Worm (Caenorhabditis elegans): ENCODE results near the gene lec-11.

- TF ChIP-seq dmd-4 (tag; optimal IDR thresholded peaks at IDR 0.05) = no peak
- peak; percentile 23 for TF ChIP-seq fos-1 (tag; optimal IDR thresholded peaks at IDR 0.05)
- no peak for TF ChIP-seq ztf-11 (tag; optimal IDR thresholded peaks at IDR 0.05)
- no peak for TF ChIP-seq nhr-237 (tag; optimal IDR thresholded peaks at IDR 0.05)
- TF ChIP-seq skn-1 (tag; optimal IDR thresholded peaks at IDR 0.05) = no peak
- TF ChIP-seq nhr-11 (tag; optimal IDR thresholded peaks at IDR 0.05) = no peak
- peak; percentile 5 for TF ChIP-seq snpc-4 (tag; optimal IDR thresholded peaks at IDR 0.05)
- TF ChIP-seq mdl-1 (tag; optimal IDR thresholded peaks at IDR 0.05) = no peak
- no peak for TF ChIP-seq nhr-6 (tag; optimal IDR thresholded peaks at IDR 0.05)
- TF ChIP-seq unc-62 (GFP tag; optimal IDR thresholded peaks at IDR 0.05) = no peak
These were observed 41.3 kb downstream of the lec-11 start, which contains the start of gene fan-1 for ce11 chrIV:6548609-6549008.

All from whole organism, L2 larva.